Worm (Caenorhabditis elegans) whole organism, L4/young adult: ENCODE measurements around the gene F20B6.10.

Experiments
- W03F9.2 ChIP-seq: fragments of 150-350 bp; optimal IDR thresholded peaks from 2 replicates; lab custom pipeline; 2014; ENCODE audit warnings: missing biosample characterization, missing genetic modification characterization
- dao-5 ChIP-seq: sonication (generic microtip); optimal IDR thresholded peaks from 2 replicates; lab custom pipeline; 2016; ENCODE audit warnings: missing genotype, missing genetic modification characterization, moderate library complexity, missing compliant biosample characterization
- him-1 ChIP-seq: sonication (generic microtip); optimal IDR thresholded peaks from 2 replicates; lab custom pipeline; 2016; ENCODE audit warnings: missing genotype, missing genetic modification reagents, missing genetic modification characterization, missing compliant biosample characterization

- TF ChIP-seq dao-5 (no peak), him-1 (tag; lab: Kevin White, UChicago) (no peak), W03F9.2 (tag; lab: Kevin White, UChicago) (no peak)
These were observed 20.6 kb downstream of the F20B6.10 start, which contains the start of gene F20B6.4 for ce11 chrX:4196431-4196830.
